Worm (Caenorhabditis elegans): Measurements from ENCODE around the gene T25F10.4.

Gene T25F10.4

DNA sequence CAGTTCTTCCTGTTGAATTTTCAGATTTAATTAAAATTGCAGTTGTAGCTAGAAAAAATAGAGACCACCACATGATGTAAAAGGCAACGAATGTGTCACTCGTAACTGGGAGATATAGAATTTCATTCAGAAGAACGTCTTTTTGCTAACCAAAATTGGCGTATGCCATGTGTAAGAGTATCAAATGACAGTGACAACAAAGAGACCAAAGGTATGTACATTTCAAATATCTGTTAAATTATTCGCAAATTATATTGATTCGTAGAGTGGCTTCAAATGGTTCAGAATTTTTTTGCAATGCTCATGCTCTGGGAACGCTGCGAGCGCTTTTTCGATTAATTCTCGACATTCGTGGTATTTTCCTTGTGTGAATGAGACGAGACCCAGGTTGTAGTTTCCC is at the start of gene T25F10.4:
T25F10.4 (minus strand) TSS at position 101 of the 400 bp plus-strand sequence.
- no peak for TF ChIP-seq C34F6.9 (tag; optimal IDR thresholded peaks at IDR 0.05)
- TF ChIP-seq mdl-1 (tag; optimal IDR thresholded peaks at IDR 0.05), result no peak
- TF ChIP-seq ZK546.5 (tag; optimal IDR thresholded peaks at IDR 0.05), result no peak
- no peak for TF ChIP-seq crh-2 (tag; optimal IDR thresholded peaks at IDR 0.05)
- no peak for TF ChIP-seq blmp-1 (tag; optimal IDR thresholded peaks at IDR 0.05; ENCODE audit: insufficient read depth)
- no peak for TF ChIP-seq elt-1 (tag; optimal IDR thresholded peaks at IDR 0.05)
- TF ChIP-seq ceh-82 (tag; optimal IDR thresholded peaks at IDR 0.05), result no peak
- no peak for TF ChIP-seq ceh-16 (tag; optimal IDR thresholded peaks at IDR 0.05)
- TF ChIP-seq nhr-11 (tag; optimal IDR thresholded peaks at IDR 0.05), result no peak
- TF ChIP-seq nhr-25 (tag; optimal IDR thresholded peaks at IDR 0.05), result no peak
- TF ChIP-seq lsy-2 (tag; optimal IDR thresholded peaks at IDR 0.05), result no peak
- TF ChIP-seq peb-1 (tag; optimal IDR thresholded peaks at IDR 0.05), result no peak
- no peak for TF ChIP-seq nhr-23 (tag; optimal IDR thresholded peaks at IDR 0.05)
- no peak for TF ChIP-seq nhr-77 (tag; optimal IDR thresholded peaks at IDR 0.05)
- TF ChIP-seq lin-11 (tag; optimal IDR thresholded peaks at IDR 0.05), result no peak
- no peak for TF ChIP-seq aly-2 (tag; optimal IDR thresholded peaks at IDR 0.05)
- TF ChIP-seq R02D3.7 (tag; optimal IDR thresholded peaks at IDR 0.05), result no peak
- TF ChIP-seq F13H6.1 (tag; optimal IDR thresholded peaks at IDR 0.05), result no peak
- TF ChIP-seq gmeb-1 (tag; optimal IDR thresholded peaks at IDR 0.05), result no peak

DNA sequence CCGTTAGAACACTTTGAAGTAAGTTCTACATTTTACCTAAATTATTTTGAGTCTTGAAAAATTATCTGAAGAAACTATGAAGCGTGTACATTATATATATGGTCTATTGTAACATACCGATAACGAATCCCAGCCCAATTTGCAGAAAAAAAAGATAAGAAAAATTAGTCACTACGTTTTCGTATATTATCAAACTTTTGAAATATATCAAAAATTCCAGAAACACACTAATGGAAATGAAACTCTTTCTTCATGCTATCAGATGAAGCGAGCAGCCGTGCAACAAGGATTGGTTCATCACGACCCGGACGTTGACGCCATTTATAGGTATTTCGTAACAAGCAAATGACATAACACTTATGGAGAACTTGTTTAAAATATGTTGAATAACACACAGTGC is 49.6 kb upstream of the T25F10.4 start:
- TF ChIP-seq alr-1 (tag; optimal IDR thresholded peaks at IDR 0.05) (no peak), elt-3 (tag; optimal IDR thresholded peaks at IDR 0.05) (no peak), crh-2 (tag; optimal IDR thresholded peaks at IDR 0.05) (no peak), fos-1 (tag; optimal IDR thresholded peaks at IDR 0.05) (peak; percentile 91), ztf-4 (tag; optimal IDR thresholded peaks at IDR 0.05) (no peak), nhr-12 (tag; optimal IDR thresholded peaks at IDR 0.05) (no peak)

DNA sequence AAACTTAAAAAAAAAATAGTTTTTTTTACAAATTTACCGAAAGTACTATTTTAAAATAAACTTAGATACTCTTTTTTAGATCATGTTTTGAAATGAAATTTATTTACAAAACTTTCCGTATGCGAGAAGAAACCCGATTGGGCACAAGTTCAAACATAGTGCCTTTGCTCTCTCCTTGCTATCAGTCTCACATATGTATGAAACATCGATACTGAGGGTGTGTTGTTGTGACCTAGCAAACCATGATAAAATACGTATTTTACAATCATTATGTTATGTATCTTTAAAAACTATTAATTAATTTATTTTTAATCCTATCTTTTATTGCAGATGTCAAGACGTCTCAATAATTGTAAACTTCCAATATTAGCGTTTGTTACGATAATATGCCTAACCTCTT is 47.8 kb upstream of the T25F10.4 start:
- TF ChIP-seq snpc-4 (tag; optimal IDR thresholded peaks at IDR 0.05), result no peak
- peak; percentile 93 for TF ChIP-seq fos-1 (tag; optimal IDR thresholded peaks at IDR 0.05)

DNA sequence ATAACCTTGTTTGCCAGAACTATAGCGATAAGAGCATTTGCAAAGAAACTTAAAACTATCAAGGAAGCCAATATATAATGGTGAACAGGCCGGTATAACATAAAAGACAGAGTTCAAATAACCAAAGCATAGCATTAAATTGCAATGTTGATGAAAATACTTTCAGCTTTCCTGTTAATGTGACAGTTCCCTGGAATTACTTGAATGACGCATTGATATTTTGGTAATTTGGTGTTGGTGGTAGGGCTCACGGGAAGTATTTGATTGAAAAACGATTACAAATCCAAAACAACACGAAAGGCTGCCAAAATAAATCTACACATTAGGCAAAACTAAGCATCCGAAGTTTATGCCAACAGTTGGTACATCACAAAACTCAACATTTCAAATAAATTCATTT is 46.7 kb upstream of the T25F10.4 start, which contains the start of gene dmsr-16:
dmsr-16 (minus strand) TSS at position 101 of the 400 bp plus-strand sequence.
- TF ChIP-seq ceh-82 (tag; optimal IDR thresholded peaks at IDR 0.05) (no peak), Y55F3AM.14 (GFP tag; optimal IDR thresholded peaks at IDR 0.05) (no peak), ztf-1 (GFP tag; conservative IDR thresholded peaks at IDR 0.05) (no peak), nhr-10 (tag; optimal IDR thresholded peaks at IDR 0.05) (no peak), ceh-16 (tag; optimal IDR thresholded peaks at IDR 0.05) (no peak), sma-9 (GFP tag; optimal IDR thresholded peaks at IDR 0.05) (no peak), sma-9 (tag; optimal IDR thresholded peaks at IDR 0.05) (no peak)

DNA sequence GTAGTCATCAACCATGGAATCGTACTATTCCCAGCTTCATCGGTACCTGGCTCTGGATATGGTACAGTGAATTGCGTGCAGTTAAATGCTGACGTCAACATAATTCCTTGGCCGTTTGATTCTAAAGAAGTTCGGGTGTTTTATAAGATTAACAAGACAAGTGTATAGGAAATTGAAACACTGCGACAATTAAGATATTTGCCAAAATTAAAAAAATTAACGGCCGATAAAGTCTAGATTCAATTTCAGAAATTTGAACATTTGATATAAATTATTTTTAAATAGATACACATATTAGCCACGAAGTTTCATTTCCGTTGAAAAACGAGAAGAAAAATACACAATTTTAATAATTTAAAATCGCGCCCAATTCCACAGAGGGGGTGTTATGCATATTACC is 44.1 kb upstream of the T25F10.4 start, which contains the start of gene dmsr-12:
dmsr-12 (minus strand) TSS at position 101 of the 400 bp plus-strand sequence.
- TF ChIP-seq sem-4 (tag; optimal IDR thresholded peaks at IDR 0.05) (no peak), snpc-4 (tag; optimal IDR thresholded peaks at IDR 0.05) (no peak), ZK546.5 (tag; optimal IDR thresholded peaks at IDR 0.05) (no peak), lin-13 (GFP tag; optimal IDR thresholded peaks at IDR 0.05) (no peak), elt-3 (tag; optimal IDR thresholded peaks at IDR 0.05) (no peak), F13H6.1 (tag; optimal IDR thresholded peaks at IDR 0.05) (no peak), nhr-25 (tag; optimal IDR thresholded peaks at IDR 0.05) (no peak), sma-9 (GFP tag; optimal IDR thresholded peaks at IDR 0.05) (no peak), sma-9 (tag; optimal IDR thresholded peaks at IDR 0.05) (no peak), zag-1 (tag; optimal IDR thresholded peaks at IDR 0.05) (no peak), ama-1 (optimal IDR thresholded peaks at IDR 0.05) (no peak), egl-27 (tag; optimal IDR thresholded peaks at IDR 0.05) (no peak), Y55F3AM.14 (GFP tag; optimal IDR thresholded peaks at IDR 0.05) (no peak), peb-1 (tag; optimal IDR thresholded peaks at IDR 0.05) (no peak)

DNA sequence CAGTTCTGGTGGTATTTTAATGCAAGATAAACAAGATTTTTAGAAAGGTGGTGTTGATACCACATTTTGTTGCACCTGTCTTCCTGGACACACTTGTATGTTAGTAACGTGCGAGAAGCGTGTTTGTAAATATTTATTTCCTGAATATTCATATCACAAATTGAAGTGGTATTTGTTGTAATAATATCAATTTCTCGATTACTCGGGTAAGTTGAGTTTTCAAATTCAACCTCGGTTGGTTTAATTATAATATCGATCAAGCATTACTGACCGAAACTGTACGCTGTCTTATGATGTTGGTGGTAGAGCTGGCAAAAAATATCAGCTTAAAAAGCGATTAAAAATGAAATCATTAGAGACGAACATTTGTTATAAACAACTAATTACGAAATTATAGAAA is 41.7 kb upstream of the T25F10.4 start, which contains the start of gene dmsr-11:
dmsr-11 (minus strand) TSS at position 101 of the 400 bp plus-strand sequence.
- TF ChIP-seq alr-1 (tag; optimal IDR thresholded peaks at IDR 0.05) (no peak), elt-3 (tag; optimal IDR thresholded peaks at IDR 0.05) (no peak), ceh-16 (tag; optimal IDR thresholded peaks at IDR 0.05) (no peak), mab-5 (tag; optimal IDR thresholded peaks at IDR 0.05) (no peak), R02D3.7 (tag; optimal IDR thresholded peaks at IDR 0.05) (no peak), sma-3 (GFP tag; optimal IDR thresholded peaks at IDR 0.05) (no peak)

Data from whole organism, L2 larva.